Fruit fly (Drosophila melanogaster) whole organism, embryonic: ENCODE data around the gene hfw.

Source experiments
- Adf1 ChIP-seq: fragments of 200-800 bp; sonication (Bioruptor generic); IDR thresholded peaks from 2 replicates; pipeline ENCODE4 v1.3.6; 2022; ENCODE audit warnings: missing biosample characterization, missing genetic modification characterization
- Bdp1 ChIP-seq: fragments of 200-800 bp; sonication (Bioruptor generic); optimal IDR thresholded peaks from 3 replicates; lab custom pipeline; 2016; ENCODE audit warnings: missing biosample characterization, missing genetic modification characterization
- CG11723 ChIP-seq: fragments of 200-800 bp; sonication (Bioruptor generic); optimal IDR thresholded peaks from 2 replicates; lab custom pipeline; 2017; ENCODE audit warnings: missing biosample characterization, mild to moderate bottlenecking, missing genetic modification characterization
- CG14050 ChIP-seq: fragments of 200-800 bp; sonication (Bioruptor generic); IDR thresholded peaks from 3 replicates; pipeline ENCODE4 v1.3.6; 2022; ENCODE audit warnings: missing biosample characterization, missing genetic modification characterization
- CG15601 ChIP-seq: fragments of 200-800 bp; sonication (Bioruptor generic); optimal IDR thresholded peaks from 3 replicates; lab custom pipeline; 2019; ENCODE audit warnings: missing biosample characterization, mild to moderate bottlenecking, missing genetic modification characterization, moderate library complexity
- CG16863 ChIP-seq: fragments of 200-800 bp; sonication (Bioruptor generic); optimal IDR thresholded peaks from 3 replicates; lab custom pipeline; 2016; ENCODE audit warnings: missing biosample characterization, missing genetic modification characterization
- CG17612 ChIP-seq: fragments of 200-800 bp; sonication (Bioruptor generic); IDR thresholded peaks from 2 replicates; pipeline ENCODE4 v1.3.6; 2022; ENCODE audit warnings: missing biosample characterization, missing genetic modification characterization
- CG1832 ChIP-seq: fragments of 200-800 bp; sonication (Bioruptor generic); optimal IDR thresholded peaks from 2 replicates; lab custom pipeline; 2017; ENCODE audit warnings: missing biosample characterization, mild to moderate bottlenecking, missing genetic modification characterization, inconsistent platforms
- CG3407 ChIP-seq: fragments of 200-800 bp; sonication (Bioruptor generic); optimal IDR thresholded peaks from 2 replicates; lab custom pipeline; 2018; ENCODE audit warnings: missing biosample characterization, mild to moderate bottlenecking, missing genetic modification characterization
- CG4328 ChIP-seq: fragments of 200-800 bp; sonication (Bioruptor generic); optimal IDR thresholded peaks from 3 replicates; lab custom pipeline; 2017; ENCODE audit warnings: missing biosample characterization, missing genetic modification reagents, missing genetic modification characterization
- CG43689 ChIP-seq: fragments of 200-800 bp; sonication (Bioruptor generic); IDR thresholded peaks from 2 replicates; pipeline ENCODE4 v1.3.6; 2022; ENCODE audit warnings: missing biosample characterization, missing genetic modification characterization
- CG4617 ChIP-seq: fragments of 200-800 bp; sonication (Bioruptor generic); optimal IDR thresholded peaks from 3 replicates; lab custom pipeline; 2016; ENCODE audit warnings: missing biosample characterization, missing genetic modification characterization, borderline replicate concordance
- CG4707 ChIP-seq: fragments of 200-800 bp; sonication (Bioruptor generic); optimal IDR thresholded peaks from 2 replicates; lab custom pipeline; 2018; ENCODE audit warnings: missing biosample characterization, mild to moderate bottlenecking, missing genetic modification characterization, moderate library complexity
- CG4820 ChIP-seq: fragments of 200-800 bp; sonication (Bioruptor generic); optimal IDR thresholded peaks from 3 replicates; lab custom pipeline; 2016; ENCODE audit warnings: missing biosample characterization, missing genetic modification characterization
- CG7372 ChIP-seq: fragments of 200-800 bp; sonication (Bioruptor generic); IDR thresholded peaks from 2 replicates; pipeline ENCODE4 v1.3.6; 2022; ENCODE audit warnings: missing biosample characterization, missing genetic modification characterization
- CG7963 ChIP-seq: fragments of 200-800 bp; sonication (Bioruptor generic); IDR thresholded peaks from 3 replicates; pipeline ENCODE4 v1.3.6; 2022; ENCODE audit warnings: missing biosample characterization, missing genetic modification characterization; ENCODE audit not compliant: partially characterized antibody
- CG9437 ChIP-seq: fragments of 200-800 bp; sonication (Bioruptor generic); optimal IDR thresholded peaks from 2 replicates; lab custom pipeline; 2018; ENCODE audit warnings: missing biosample characterization, mild to moderate bottlenecking, missing genetic modification characterization
- Fer3 ChIP-seq: fragments of 200-800 bp; sonication (Bioruptor generic); optimal IDR thresholded peaks from 2 replicates; lab custom pipeline; 2018; ENCODE audit warnings: missing biosample characterization, mild to moderate bottlenecking, missing genetic modification characterization, moderate library complexity
- Hey ChIP-seq: fragments of 200-800 bp; sonication (Bioruptor generic); optimal IDR thresholded peaks from 3 replicates; lab custom pipeline; 2018; ENCODE audit warnings: missing biosample characterization, mild to moderate bottlenecking, missing genetic modification characterization
- HmgD ChIP-seq: fragments of 200-800 bp; sonication (Bioruptor generic); optimal IDR thresholded peaks from 3 replicates; lab custom pipeline; 2016; ENCODE audit warnings: missing biosample characterization, missing genetic modification characterization
- Jarid2 ChIP-seq: fragments of 200-800 bp; sonication (Bioruptor generic); optimal IDR thresholded peaks from 3 replicates; lab custom pipeline; 2017; ENCODE audit warnings: mild to moderate bottlenecking, missing biosample characterization, missing genetic modification reagents, missing genetic modification characterization
- MBD-R2 ChIP-seq: fragments of 200-800 bp; sonication (Bioruptor generic); IDR thresholded peaks from 2 replicates; pipeline ENCODE4 v1.3.6; 2022; ENCODE audit warnings: missing biosample characterization, missing genetic modification characterization
- MESR4 ChIP-seq: fragments of 200-800 bp; sonication (Bioruptor generic); optimal IDR thresholded peaks from 2 replicates; lab custom pipeline; 2018; ENCODE audit warnings: missing biosample characterization, mild to moderate bottlenecking, missing genetic modification characterization, moderate library complexity
- NC2α ChIP-seq: fragments of 200-800 bp; sonication (Bioruptor generic); optimal IDR thresholded peaks from 2 replicates; lab custom pipeline; 2016; ENCODE audit warnings: missing biosample characterization, missing genetic modification characterization
- Neu2 ChIP-seq: fragments of 200-800 bp; sonication (Bioruptor generic); optimal IDR thresholded peaks from 3 replicates; lab custom pipeline; 2016; ENCODE audit warnings: missing biosample characterization, missing genetic modification characterization, borderline replicate concordance
- Trl ChIP-seq, 3 experiments: fragments of >200 bp in 2 of 3; fragments of 200-800 bp in 1 of 3; sonication (Bioruptor generic) in 1 of 3; optimal IDR thresholded peaks; 2 replicates in 1 of 3; 3 replicates in 2 of 3; lab custom pipeline; 2016 to 2017; ENCODE audit warnings: missing biosample characterization in 1 of 3, missing genetic modification characterization in 1 of 3
- abd-A ChIP-seq: fragments of 200-800 bp; sonication (Bioruptor generic); optimal IDR thresholded peaks from 3 replicates; lab custom pipeline; 2019; ENCODE audit warnings: missing biosample characterization, mild to moderate bottlenecking, missing genetic modification characterization, moderate library complexity
- ase ChIP-seq: fragments of 200-800 bp; sonication (Bioruptor generic); IDR thresholded peaks from 3 replicates; pipeline ENCODE4 v1.3.6; 2022; ENCODE audit warnings: missing biosample characterization, missing genetic modification characterization
- bab2 ChIP-seq: fragments of 200-800 bp; sonication (Bioruptor generic); optimal IDR thresholded peaks from 2 replicates; lab custom pipeline; 2016; ENCODE audit warnings: missing biosample characterization, missing genetic modification characterization
- br ChIP-seq: fragments of >200 bp; optimal IDR thresholded peaks from 2 replicates; lab custom pipeline; 2017
- cato ChIP-seq: fragments of 200-800 bp; sonication (Bioruptor generic); optimal IDR thresholded peaks from 2 replicates; lab custom pipeline; 2016; ENCODE audit warnings: missing biosample characterization, missing genetic modification characterization, borderline replicate concordance
- chinmo ChIP-seq: fragments of 200-800 bp; sonication (Bioruptor generic); IDR thresholded peaks from 4 replicates; pipeline ENCODE4 v1.3.6; 2022; ENCODE audit warnings: missing biosample characterization, missing genetic modification characterization; ENCODE audit not compliant: partially characterized antibody
- dmrt11E ChIP-seq: fragments of 200-800 bp; sonication (Bioruptor generic); optimal IDR thresholded peaks from 3 replicates; lab custom pipeline; 2018; ENCODE audit warnings: missing biosample characterization, mild to moderate bottlenecking, missing genetic modification characterization, moderate library complexity
- fru ChIP-seq: fragments of >200 bp; optimal IDR thresholded peaks from 2 replicates; lab custom pipeline; 2017
- ftz-f1 ChIP-seq: fragments of 200-800 bp; sonication (Bioruptor generic); optimal IDR thresholded peaks from 2 replicates; lab custom pipeline; 2016; ENCODE audit warnings: missing biosample characterization, missing genetic modification characterization
- grn ChIP-seq: fragments of 200-800 bp; sonication (Bioruptor generic); optimal IDR thresholded peaks from 3 replicates; lab custom pipeline; 2017; ENCODE audit warnings: missing biosample characterization, missing genetic modification characterization
- ken ChIP-seq: fragments of 200-800 bp; sonication (Bioruptor generic); IDR thresholded peaks from 3 replicates; pipeline ENCODE4 v1.3.6; 2022; ENCODE audit warnings: missing biosample characterization, missing genetic modification characterization
- kni ChIP-seq: fragments of 200-800 bp; sonication (Bioruptor generic); optimal IDR thresholded peaks from 3 replicates; lab custom pipeline; 2017; ENCODE audit warnings: mild to moderate bottlenecking, missing biosample characterization, missing genetic modification reagents, missing genetic modification characterization
- mld ChIP-seq: fragments of 200-800 bp; sonication (Bioruptor generic); IDR thresholded peaks from 3 replicates; pipeline ENCODE4 v1.3.6; 2022; ENCODE audit warnings: missing biosample characterization, missing genetic modification characterization; ENCODE audit not compliant: partially characterized antibody
- otp ChIP-seq: fragments of 200-800 bp; sonication (Bioruptor generic); IDR thresholded peaks from 3 replicates; pipeline ENCODE4, ENCODE4 v1.3.6; 2022; ENCODE audit warnings: missing biosample characterization, missing genetic modification characterization
- rib ChIP-seq: fragments of 200-800 bp; sonication (Bioruptor generic); IDR thresholded peaks from 2 replicates; pipeline ENCODE4 v1.3.6; 2022; ENCODE audit warnings: missing biosample characterization, missing genetic modification characterization
- sens-2 ChIP-seq: fragments of 200-800 bp; sonication (Bioruptor generic); IDR thresholded peaks from 2 replicates; pipeline ENCODE4 v1.3.6; 2022; ENCODE audit warnings: missing biosample characterization, missing genetic modification characterization
- sug ChIP-seq: fragments of 200-800 bp; optimal IDR thresholded peaks from 2 replicates; lab custom pipeline; 2019; ENCODE audit warnings: missing biosample characterization, mild to moderate bottlenecking, missing genetic modification characterization, moderate library complexity
- z ChIP-seq: fragments of 200-800 bp; sonication (Bioruptor generic); IDR thresholded peaks from 3 replicates; pipeline ENCODE4 v1.3.6; 2022; ENCODE audit warnings: missing biosample characterization, missing genetic modification characterization
- zfh2 ChIP-seq: fragments of 200-800 bp; sonication (Bioruptor generic); optimal IDR thresholded peaks from 2 replicates; lab custom pipeline; 2016; ENCODE audit warnings: missing biosample characterization, missing genetic modification characterization

hfw gene

DNA sequence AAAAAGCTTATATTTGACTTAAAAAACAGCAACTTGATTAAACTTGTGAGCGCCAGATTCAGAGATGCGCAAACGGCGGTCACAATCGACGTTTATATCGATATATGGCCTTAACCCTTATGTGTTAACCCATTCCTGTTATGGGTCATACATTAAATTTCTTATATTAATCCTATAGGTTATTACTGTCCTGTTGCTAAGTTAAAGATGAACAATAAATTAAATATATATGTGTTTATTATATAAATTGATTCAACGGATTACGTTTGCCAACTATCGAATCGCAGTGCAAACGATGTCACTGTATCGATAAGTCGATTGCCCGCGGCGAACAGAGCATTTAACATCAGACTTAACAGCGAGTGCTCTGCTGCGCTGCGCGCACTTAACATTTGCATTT lies at the start of gene hfw, which contains the start of gene CG3740 (continued):
- TF ChIP-seq mld (GFP tag; lab: Robert Waterston, UW) (peak; percentile 52; the same call in 1 of the 3 replicates), CG43689 (GFP tag; lab: Robert Waterston, UW) (no peak), CG4707 (no peak), Fer3 (tag; lab: Kevin White, UChicago) (peak; percentile 53), otp (GFP tag; lab: Robert Waterston, UW) (0 out of 3 replicates have a peak, but pooled peaks have one; percentile 24), MESR4 (GFP tag; lab: Kevin White, UChicago) (no peak), CG4617 (GFP tag; lab: Kevin White, UChicago) (peak; percentile 8), NC2α (no peak), ken (GFP tag; lab: Robert Waterston, UW) (peak; percentile 68), CG17612 (GFP tag; lab: Robert Waterston, UW) (peak; percentile 28; the same call in 1 of the 2 replicates), abd-A (tag; lab: Kevin White, UChicago) (no peak), fru (lab: Kevin White, UChicago) (no peak), CG7372 (GFP tag; lab: Robert Waterston, UW) (peak; percentile 73; the same call in 1 of the 2 replicates), Bdp1 (no peak), CG4820 (GFP tag; lab: Kevin White, UChicago) (peak; percentile 50), sens-2 (GFP tag; lab: Robert Waterston, UW) (no peak), CG1832 (no peak), CG9437 (peak; percentile 45), dmrt11E (tag; lab: Kevin White, UChicago) (peak; percentile 72), kni (GFP tag; lab: Kevin White, UChicago) (no peak), CG3407 (GFP tag; lab: Kevin White, UChicago) (peak; percentile 34), Neu2 (no peak), br (lab: Kevin White, UChicago) (no peak), Hey (tag; lab: Kevin White, UChicago) (no peak), HmgD (GFP tag; lab: Kevin White, UChicago) (no peak), CG15601 (no peak), bab2 (GFP tag; lab: Kevin White, UChicago) (no peak), CG11723 (peak; percentile 4), MBD-R2 (GFP tag; lab: Robert Waterston, UW) (peak; percentile 57)
- TF ChIP-seq, all 482 proteins: peak for 284

DNA sequence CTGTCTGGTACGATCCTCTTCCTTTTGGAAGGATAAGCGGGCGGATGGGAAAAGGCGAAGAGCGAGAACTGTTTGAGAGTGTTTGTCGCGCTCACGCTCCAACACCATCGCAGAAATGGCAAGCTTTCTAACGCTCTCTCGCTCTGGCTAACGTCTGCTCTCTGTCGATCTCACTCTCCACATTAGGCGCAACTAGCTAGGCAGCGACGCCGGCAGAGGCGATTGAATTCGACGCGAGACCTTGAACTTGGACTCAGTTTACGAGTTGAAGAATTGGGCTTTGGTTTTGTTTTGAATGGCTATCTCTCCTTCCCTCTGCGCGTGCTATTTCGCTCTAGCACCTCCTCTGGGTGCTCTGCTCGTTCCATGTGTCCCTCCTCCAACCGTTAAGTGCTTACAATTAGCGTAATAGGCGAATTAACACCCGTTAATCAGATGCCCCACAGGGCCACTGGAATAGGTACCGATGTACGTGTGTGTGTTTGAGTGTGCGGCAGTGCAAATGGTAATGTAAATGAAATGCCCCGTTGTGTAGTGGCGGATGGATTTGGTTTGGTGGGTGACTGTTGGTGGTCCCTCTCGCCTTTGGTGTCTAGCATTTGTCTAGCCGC lies 49.6 kb upstream of the hfw start:
- TF ChIP-seq Trl (optimal IDR thresholded peaks at IDR 0.05; lab: Kevin White, UChicago), result peak; percentile 29 to 61
- no peak for TF ChIP-seq Trl (GFP tag; optimal IDR thresholded peaks at IDR 0.05; lab: Kevin White, UChicago)
- no peak for TF ChIP-seq grn (GFP tag; lab: Kevin White, UChicago)
- no peak for TF ChIP-seq Jarid2 (GFP tag; lab: Kevin White, UChicago)
- peak; percentile 62 for TF ChIP-seq ftz-f1 (GFP tag; lab: Kevin White, UChicago)
- no peak for TF ChIP-seq rib
- peak; percentile 7 for TF ChIP-seq CG1832
- 0 out of 4 replicates have a peak, but pooled peaks have one; percentile 39 for TF ChIP-seq chinmo (GFP tag; lab: Robert Waterston, UW)
- TF ChIP-seq MBD-R2 (GFP tag; lab: Robert Waterston, UW), result no peak
- no peak for TF ChIP-seq CG16863
- no peak for TF ChIP-seq CG7963 (GFP tag; lab: Robert Waterston, UW)
- no peak for TF ChIP-seq zfh2 (GFP tag; lab: Kevin White, UChicago)
- TF ChIP-seq CG14050 (GFP tag; lab: Robert Waterston, UW), result no peak
- TF ChIP-seq z (GFP tag; lab: Robert Waterston, UW), result peak; percentile 59; the same call in 1 of the 3 replicates
- peak; percentile 77 for TF ChIP-seq Adf1 (GFP tag; lab: Robert Waterston, UW)
- TF ChIP-seq ase, result no peak
- TF ChIP-seq cato (GFP tag; lab: Kevin White, UChicago), result no peak
- peak; percentile 11 for TF ChIP-seq sug (tag; lab: Kevin White, UChicago)
- TF ChIP-seq CG4328 (GFP tag; lab: Kevin White, UChicago), result no peak
